Worm (Caenorhabditis elegans): ENCODE data around the gene T11F8.5.

DNA sequence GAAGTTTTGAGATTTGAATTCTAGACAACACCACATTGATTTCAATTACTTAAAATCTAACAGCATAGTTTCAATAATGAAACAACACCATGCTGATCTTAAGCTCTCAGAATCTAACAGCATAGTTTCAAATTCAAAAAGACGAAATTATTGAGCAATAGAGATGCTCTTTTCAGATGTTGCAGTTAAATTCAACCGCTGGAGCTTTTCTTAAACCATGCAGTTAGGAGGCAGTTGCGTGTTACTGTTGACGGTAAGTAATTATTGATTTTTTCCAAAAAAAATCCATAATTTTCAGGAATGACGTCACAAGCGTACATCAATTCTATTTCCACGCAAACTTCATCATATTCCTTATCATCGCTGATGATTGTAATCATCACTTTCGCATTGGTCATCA lies at the start of gene T11F8.5:
- TF ChIP-seq ref-1 (GFP tag; conservative IDR thresholded peaks at IDR 0.05), result no peak
- no peak for TF ChIP-seq T22C8.4 (GFP tag; IDR thresholded peaks at IDR 0.05)
- no peak for TF ChIP-seq klf-2 (GFP tag; conservative IDR thresholded peaks at IDR 0.05)
- no peak for TF ChIP-seq flt-1 (GFP tag; IDR thresholded peaks at IDR 0.05)
- TF ChIP-seq cog-1 (tag; optimal IDR thresholded peaks at IDR 0.05), result no peak
- TF ChIP-seq tab-1 (GFP tag; IDR thresholded peaks at IDR 0.05), result no peak
- no peak for TF ChIP-seq ztf-23 (GFP tag; IDR thresholded peaks at IDR 0.05)
- TF ChIP-seq med-1 (GFP tag; optimal IDR thresholded peaks at IDR 0.05; ENCODE audit: insufficient read depth), result no peak
- TF ChIP-seq ztf-29 (GFP tag; IDR thresholded peaks at IDR 0.05), result no peak

All from whole organism, midembryonic.